Worm (Caenorhabditis elegans) whole organism, L3 larva: ENCODE measurements around the gene arf-6.

Experiments used
- R02D3.7 ChIP-seq: fragments of 150-350 bp; optimal IDR thresholded peaks from 2 replicates; lab custom pipeline; 2014; ENCODE audit warnings: missing biosample characterization, missing genetic modification characterization
- ceh-28 ChIP-seq: fragments of 150-350 bp; optimal IDR thresholded peaks from 2 replicates; lab custom pipeline; 2014; ENCODE audit warnings: missing biosample characterization, missing genetic modification reagents, missing genetic modification characterization
- ceh-82 ChIP-seq: fragments of 150-350 bp; optimal IDR thresholded peaks from 2 replicates; lab custom pipeline; 2014; ENCODE audit warnings: missing biosample characterization, missing genetic modification characterization
- ceh-9 ChIP-seq: sonication (generic microtip); optimal IDR thresholded peaks from 2 replicates; lab custom pipeline; 2018; ENCODE audit warnings: missing biosample characterization, missing genetic modification characterization
- daf-12 ChIP-seq: fragments of 150-350 bp; optimal IDR thresholded peaks from 2 replicates; lab custom pipeline; 2014; ENCODE audit warnings: missing biosample characterization, missing genetic modification reagents, missing genetic modification characterization
- egl-27 ChIP-seq: sonication (generic microtip); optimal IDR thresholded peaks from 4 replicates; lab custom pipeline; 2017; ENCODE audit warnings: missing biosample characterization, missing genetic modification reagents, missing genetic modification characterization
- elt-1 ChIP-seq: fragments of 150-350 bp; optimal IDR thresholded peaks from 2 replicates; lab custom pipeline; 2014; ENCODE audit warnings: missing biosample characterization, missing genetic modification characterization
- elt-2 ChIP-seq: sonication (generic microtip); optimal IDR thresholded peaks from 2 replicates; lab custom pipeline; 2016; ENCODE audit warnings: missing genetic modification reagents, mild to moderate bottlenecking, missing genetic modification characterization, missing compliant biosample characterization
- elt-3 ChIP-seq, 3 experiments: fragments of 150-350 bp in 1 of 3; sonication (generic microtip) in 2 of 3; optimal IDR thresholded peaks; 2 replicates in 2 of 3; 4 replicates in 1 of 3; lab custom pipeline; 2014 to 2017; ENCODE audit warnings: missing biosample characterization in 3 of 3, missing genetic modification characterization in 3 of 3
- fkh-10 ChIP-seq: sonication (generic microtip); optimal IDR thresholded peaks from 2 replicates; lab custom pipeline; 2017; ENCODE audit warnings: missing biosample characterization, missing genetic modification reagents, missing genetic modification characterization
- fkh-2 ChIP-seq: fragments of 150-350 bp; optimal IDR thresholded peaks from 2 replicates; lab custom pipeline; 2014; ENCODE audit warnings: missing biosample characterization, missing genetic modification reagents, missing genetic modification characterization
- fos-1 ChIP-seq: fragments of 150-350 bp; optimal IDR thresholded peaks from 2 replicates; lab custom pipeline; 2014; ENCODE audit warnings: missing biosample characterization, missing genetic modification characterization
- hmg-11 ChIP-seq: sonication (generic microtip); optimal IDR thresholded peaks from 2 replicates; lab custom pipeline; 2016; ENCODE audit warnings: missing genetic modification characterization, missing compliant biosample characterization
- jun-1 ChIP-seq: fragments of 150-350 bp; optimal IDR thresholded peaks from 2 replicates; lab custom pipeline; 2014; ENCODE audit warnings: missing biosample characterization, missing genetic modification reagents, missing genetic modification characterization
- lin-15B ChIP-seq: fragments of 150-350 bp; optimal IDR thresholded peaks from 2 replicates; lab custom pipeline; 2014; ENCODE audit warnings: missing biosample characterization, missing genetic modification characterization
- lin-39 ChIP-seq: fragments of 150-350 bp; optimal IDR thresholded peaks from 2 replicates; lab custom pipeline; 2018; ENCODE audit warnings: missing biosample characterization, missing genetic modification reagents, missing genetic modification characterization
- lsy-12 ChIP-seq: sonication (generic microtip); optimal IDR thresholded peaks from 2 replicates; lab custom pipeline; 2016; ENCODE audit warnings: mild to moderate bottlenecking, missing genetic modification characterization, missing compliant biosample characterization
- mdl-1 ChIP-seq: fragments of 150-350 bp; optimal IDR thresholded peaks from 2 replicates; lab custom pipeline; 2014; ENCODE audit warnings: missing biosample characterization, missing genetic modification characterization
- nfya-1 ChIP-seq: sonication (generic microtip); optimal IDR thresholded peaks from 2 replicates; lab custom pipeline; 2017; ENCODE audit warnings: missing genetic modification characterization, mild to moderate bottlenecking, missing compliant biosample characterization, antibody characterized with exemption, moderate library complexity; ENCODE audit not compliant: insufficient read depth
- nhr-11 ChIP-seq: fragments of 150-350 bp; optimal IDR thresholded peaks from 2 replicates; lab custom pipeline; 2014; ENCODE audit warnings: missing biosample characterization, missing genetic modification characterization
- nhr-23 ChIP-seq: fragments of 150-350 bp; optimal IDR thresholded peaks from 2 replicates; lab custom pipeline; 2014; ENCODE audit warnings: missing biosample characterization, missing genetic modification reagents, missing genetic modification characterization
- nhr-25 ChIP-seq: sonication (generic microtip); optimal IDR thresholded peaks from 2 replicates; lab custom pipeline; 2017; ENCODE audit warnings: missing biosample characterization, missing genetic modification characterization
- nhr-28 ChIP-seq: fragments of 150-350 bp; optimal IDR thresholded peaks from 2 replicates; lab custom pipeline; 2014; ENCODE audit warnings: missing biosample characterization, missing genetic modification characterization
- nhr-43 ChIP-seq: sonication (generic microtip); optimal IDR thresholded peaks from 2 replicates; lab custom pipeline; 2016; ENCODE audit warnings: mild to moderate bottlenecking, missing genetic modification characterization, missing compliant biosample characterization; ENCODE audit not compliant: poor library complexity, severe bottlenecking
- nhr-67 ChIP-seq: fragments of 150-350 bp; optimal IDR thresholded peaks from 2 replicates; lab custom pipeline; 2014; ENCODE audit warnings: missing biosample characterization, missing genetic modification characterization
- nhr-76 ChIP-seq: fragments of 150-350 bp; sonication (generic microtip); optimal IDR thresholded peaks from 5 replicates; lab custom pipeline; 2014; ENCODE audit warnings: missing biosample characterization, missing genetic modification characterization
- pha-4 ChIP-seq: fragments of 150-350 bp; optimal IDR thresholded peaks from 2 replicates; lab custom pipeline; 2014; ENCODE audit warnings: missing biosample characterization, missing genetic modification reagents, missing genetic modification characterization
- pqm-1 ChIP-seq: fragments of 150-350 bp; optimal IDR thresholded peaks from 2 replicates; lab custom pipeline; 2017; ENCODE audit warnings: missing biosample characterization, missing genetic modification characterization, inconsistent platforms
- skn-1 ChIP-seq: fragments of 150-350 bp; optimal IDR thresholded peaks from 2 replicates; lab custom pipeline; 2014; ENCODE audit warnings: missing biosample characterization, missing genetic modification characterization
- snpc-4 ChIP-seq: fragments of 150-350 bp; optimal IDR thresholded peaks from 2 replicates; lab custom pipeline; 2014; ENCODE audit warnings: missing biosample characterization, missing genetic modification characterization
- tbx-2 ChIP-seq: sonication (generic microtip); optimal IDR thresholded peaks from 2 replicates; lab custom pipeline; 2016; ENCODE audit warnings: mild to moderate bottlenecking, missing genetic modification characterization, missing compliant biosample characterization
- unc-62 ChIP-seq: fragments of 150-350 bp; sonication (generic microtip); optimal IDR thresholded peaks from 4 replicates; lab custom pipeline; 2014; ENCODE audit warnings: missing biosample characterization, missing genetic modification reagents, missing genetic modification characterization
- zag-1 ChIP-seq: fragments of 150-350 bp; optimal IDR thresholded peaks from 2 replicates; lab custom pipeline; 2014; ENCODE audit warnings: missing biosample characterization, missing genetic modification characterization
- ztf-4 ChIP-seq: fragments of 150-350 bp; optimal IDR thresholded peaks from 2 replicates; lab custom pipeline; 2014; ENCODE audit warnings: missing biosample characterization, missing genetic modification characterization

The arf-6 gene

DNA sequence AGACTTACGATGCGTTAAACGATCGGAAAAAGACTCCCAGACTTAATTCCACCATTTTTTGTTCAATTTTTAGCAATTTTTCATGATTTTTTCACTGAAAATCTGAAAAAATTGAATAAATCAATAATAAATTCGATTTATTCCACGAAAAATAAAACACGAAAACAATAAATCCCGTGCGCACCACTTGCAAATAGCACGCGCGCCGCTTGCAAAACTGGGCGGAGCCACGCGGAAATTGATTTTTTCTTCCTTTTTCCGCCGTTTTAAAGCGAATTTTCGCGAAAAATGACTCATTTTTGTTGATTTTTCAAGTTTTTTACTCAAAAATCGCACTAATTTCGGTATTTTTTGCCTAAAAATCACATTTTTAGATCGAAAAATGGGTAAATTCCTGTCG lies at the start of gene arf-6, which contains the start of gene Y116A8C.9:
arf-6 (plus strand) TSS at position 375 of the 400 bp plus-strand sequence.
Y116A8C.9 (minus strand) TSS at position 55 of the 400 bp plus-strand sequence.
- TF ChIP-seq unc-62 (GFP tag; lab: Kevin White, UChicago) (no peak), pha-4 (tag; lab: Kevin White, UChicago) (peak; percentile 60), ceh-9 (tag; lab: Kevin White, UChicago) (no peak), lin-39 (tag; lab: Kevin White, UChicago) (peak; percentile 11), nhr-76 (no peak), nhr-43 (tag; lab: Kevin White, UChicago) (peak; percentile 88), skn-1 (tag; lab: Kevin White, UChicago) (no peak), nhr-23 (peak; percentile 66), snpc-4 (tag; lab: Kevin White, UChicago) (peak; percentile 77), lin-15B (tag; lab: Kevin White, UChicago) (peak; percentile 33), hmg-11 (tag; lab: Kevin White, UChicago) (peak; percentile 94), R02D3.7 (tag; lab: Kevin White, UChicago) (peak; percentile 20), nhr-11 (tag; lab: Kevin White, UChicago) (no peak), ceh-28 (tag; lab: Kevin White, UChicago) (peak; percentile 80), nhr-67 (tag; lab: Kevin White, UChicago) (no peak), elt-2 (tag; lab: Kevin White, UChicago) (peak; percentile 25), zag-1 (tag; lab: Kevin White, UChicago) (no peak), egl-27 (tag; lab: Kevin White, UChicago) (no peak), elt-3 (tag; optimal IDR thresholded peaks at IDR 0.05; lab: Kevin White, UChicago) (no peak), nfya-1 (tag; lab: Kevin White, UChicago) (peak; percentile 43), nhr-25 (tag; lab: Kevin White, UChicago) (no peak), daf-12 (tag; lab: Kevin White, UChicago) (no peak), ceh-82 (tag; lab: Kevin White, UChicago) (peak; percentile 13), fos-1 (no peak), tbx-2 (tag; lab: Kevin White, UChicago) (peak; percentile 10)
- TF ChIP-seq, all 47 proteins: peak for 13

- TF ChIP-seq nhr-76: no peak
Measured at ce11 chrIV:16898205-16898604, 48.7 kb upstream of the arf-6 start.

DNA sequence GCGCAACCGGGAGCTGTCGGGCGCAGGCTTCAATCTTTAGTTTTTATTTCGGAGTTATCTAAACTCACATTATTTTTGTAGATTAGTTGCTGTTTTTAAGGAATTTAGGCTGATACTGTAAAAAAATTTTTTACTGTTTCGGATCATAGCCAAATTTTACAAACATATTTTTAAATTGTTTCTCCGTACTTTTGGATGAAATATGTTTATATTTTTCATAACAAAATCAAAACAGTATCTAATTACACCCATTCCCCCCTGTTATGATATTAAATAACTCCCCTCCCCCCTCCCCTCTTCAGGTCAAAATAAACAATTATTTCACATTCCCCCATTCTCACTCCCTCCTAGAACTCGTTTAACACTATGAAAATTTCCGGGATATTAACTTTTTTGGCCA lies 31.2 kb upstream of the arf-6 start, which contains the start of gene Y116A8C.3:
Y116A8C.3 (plus strand) TSS at position 301 of the 400 bp plus-strand sequence.
- TF ChIP-seq fkh-10 (GFP tag; lab: Kevin White, UChicago) (no peak), elt-1 (tag; lab: Kevin White, UChicago) (no peak), tbx-2 (tag; lab: Kevin White, UChicago) (no peak), nhr-25 (tag; lab: Kevin White, UChicago) (no peak), nhr-43 (tag; lab: Kevin White, UChicago) (no peak), ceh-28 (tag; lab: Kevin White, UChicago) (no peak), elt-2 (tag; lab: Kevin White, UChicago) (no peak), jun-1 (tag; lab: Kevin White, UChicago) (no peak), nhr-23 (no peak), nhr-28 (no peak), zag-1 (tag; lab: Kevin White, UChicago) (no peak)

DNA sequence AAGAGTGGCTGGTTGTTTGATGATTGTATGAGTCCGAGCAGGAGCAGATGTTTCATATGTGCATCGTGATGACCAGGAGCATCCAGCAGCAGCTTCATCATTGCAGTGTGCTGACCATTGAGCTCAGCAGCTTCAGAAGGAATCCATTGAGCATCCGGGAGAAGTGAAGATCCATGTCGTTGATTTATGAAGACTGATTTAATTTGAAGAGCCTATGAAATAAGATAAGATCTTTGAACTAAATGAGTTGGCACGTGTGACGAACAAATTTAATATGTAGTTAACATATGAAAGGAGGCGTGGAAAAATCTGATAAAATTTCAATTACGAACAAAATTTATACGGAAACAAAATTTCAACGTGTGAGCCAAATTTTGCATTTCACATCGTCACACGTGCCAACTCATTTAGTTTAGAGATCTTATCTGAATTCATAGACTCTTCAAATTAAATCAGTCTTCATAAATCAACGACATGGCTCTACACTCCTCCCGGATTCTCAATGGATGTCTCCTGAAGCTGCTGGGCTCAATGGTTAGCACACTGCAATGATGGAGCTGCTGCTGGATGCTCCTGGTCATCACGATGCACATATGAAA lies 29.0 kb upstream of the arf-6 start, which contains the start of the genes Y116A8C.469 and Y116A8C.468:
Y116A8C.469 (minus strand) TSS at position 101 of the 599 bp plus-strand sequence.
Y116A8C.468 (plus strand) TSS at position 549 of the 599 bp plus-strand sequence.
- TF ChIP-seq fkh-2 (tag; lab: Kevin White, UChicago): no peak
- TF ChIP-seq lsy-12 (tag; lab: Kevin White, UChicago): no peak
- no peak for TF ChIP-seq nhr-25 (tag; lab: Kevin White, UChicago)
- TF ChIP-seq pqm-1: no peak
- no peak for TF ChIP-seq mdl-1 (tag; lab: Kevin White, UChicago)
- no peak for TF ChIP-seq ztf-4
